Worm (Caenorhabditis elegans) whole organism, late embryonic: ENCODE data around the gene srsx-31.

ENCODE experiments used
- C08G9.2 ChIP-seq: sonication (generic microtip); optimal IDR thresholded peaks from 2 replicates; lab custom pipeline; 2016; ENCODE audit warnings: mild to moderate bottlenecking, missing genetic modification characterization, moderate library complexity, missing compliant biosample characterization
- C38D4.7 ChIP-seq: fragments of 200-800 bp; sonication (Bioruptor generic); optimal IDR thresholded peaks from 2 replicates; lab custom pipeline; 2018; ENCODE audit warnings: mild to moderate bottlenecking, missing genetic modification characterization, moderate library complexity, missing compliant biosample characterization
- K09A11.1 ChIP-seq: sonication (generic microtip); optimal IDR thresholded peaks from 2 replicates; lab custom pipeline; 2017; ENCODE audit warnings: antibody characterized with exemption, mild to moderate bottlenecking, missing genetic modification characterization, missing compliant biosample characterization; ENCODE audit not compliant: insufficient read depth
- Y22D7AL.16 ChIP-seq: sonication (generic microtip); optimal IDR thresholded peaks from 2 replicates; lab custom pipeline; 2016; ENCODE audit warnings: missing genetic modification characterization, missing compliant biosample characterization
- ceh-18 ChIP-seq: sonication (generic microtip); optimal IDR thresholded peaks from 2 replicates; lab custom pipeline; 2016; ENCODE audit warnings: missing genetic modification characterization, missing compliant biosample characterization
- ceh-2 ChIP-seq: sonication (generic microtip); optimal IDR thresholded peaks from 2 replicates; lab custom pipeline; 2016; ENCODE audit warnings: missing genotype, missing genetic modification characterization, missing compliant biosample characterization
- ceh-22 ChIP-seq: sonication (generic microtip); optimal IDR thresholded peaks from 2 replicates; lab custom pipeline; 2017; ENCODE audit warnings: missing biosample characterization, missing genetic modification characterization
- ceh-24 ChIP-seq: sonication (generic microtip); optimal IDR thresholded peaks from 2 replicates; lab custom pipeline; 2016; ENCODE audit warnings: mild to moderate bottlenecking, missing genetic modification characterization, missing compliant biosample characterization
- ceh-30 ChIP-seq: fragments of 150-350 bp; optimal IDR thresholded peaks from 2 replicates; lab custom pipeline; 2014; ENCODE audit warnings: missing biosample characterization, missing genetic modification characterization
- ceh-31 ChIP-seq: sonication (generic microtip); optimal IDR thresholded peaks from 2 replicates; lab custom pipeline; 2016; ENCODE audit warnings: missing genetic modification characterization, missing compliant biosample characterization
- ceh-45 ChIP-seq: fragments of 200-800 bp; sonication (Bioruptor generic); IDR thresholded peaks from 2 replicates; pipeline ENCODE4 v1.3.6; 2022; ENCODE audit warnings: missing genetic modification reagents, missing genetic modification characterization, missing compliant biosample characterization
- ceh-48 ChIP-seq: sonication (generic microtip); optimal IDR thresholded peaks from 2 replicates; lab custom pipeline; 2016; ENCODE audit warnings: missing genetic modification characterization, inconsistent platforms, missing compliant biosample characterization
- ceh-6 ChIP-seq: fragments of 200-800 bp; sonication (Bioruptor generic); optimal IDR thresholded peaks from 2 replicates; lab custom pipeline; 2018; ENCODE audit warnings: mild to moderate bottlenecking, missing genetic modification characterization, missing compliant biosample characterization
- ceh-9 ChIP-seq: sonication (generic microtip); optimal IDR thresholded peaks from 2 replicates; lab custom pipeline; 2016; ENCODE audit warnings: mild to moderate bottlenecking, missing genetic modification characterization, inconsistent platforms, missing compliant biosample characterization
- che-1 ChIP-seq: sonication (generic microtip); optimal IDR thresholded peaks from 2 replicates; lab custom pipeline; 2016; ENCODE audit warnings: mild to moderate bottlenecking, missing genetic modification characterization, missing compliant biosample characterization
- dmd-4 ChIP-seq: sonication (generic microtip); optimal IDR thresholded peaks from 2 replicates; lab custom pipeline; 2016; ENCODE audit warnings: borderline replicate concordance, missing genetic modification characterization, missing compliant biosample characterization
- fkh-10 ChIP-seq: fragments of 150-350 bp; optimal IDR thresholded peaks from 2 replicates; lab custom pipeline; 2014; ENCODE audit warnings: missing biosample characterization, missing genetic modification reagents, missing genetic modification characterization
- fkh-6 ChIP-seq: sonication (generic microtip); optimal IDR thresholded peaks from 2 replicates; lab custom pipeline; 2016; ENCODE audit warnings: missing genetic modification characterization, missing compliant biosample characterization
- hlh-13 ChIP-seq: fragments of 200-800 bp; sonication (Bioruptor generic); optimal IDR thresholded peaks from 2 replicates; lab custom pipeline; 2018; ENCODE audit warnings: mild to moderate bottlenecking, missing genetic modification characterization, missing compliant biosample characterization
- hlh-15 ChIP-seq: sonication (generic microtip); optimal IDR thresholded peaks from 2 replicates; lab custom pipeline; 2016; ENCODE audit warnings: missing genetic modification characterization, missing compliant biosample characterization
- hlh-30 ChIP-seq: sonication (generic microtip); optimal IDR thresholded peaks from 2 replicates; lab custom pipeline; 2017; ENCODE audit warnings: antibody characterized with exemption, missing genetic modification characterization, missing compliant biosample characterization; ENCODE audit not compliant: insufficient read depth
- lin-11 ChIP-seq: fragments of 200-800 bp; sonication (Bioruptor generic); optimal IDR thresholded peaks from 2 replicates; lab custom pipeline; 2018; ENCODE audit warnings: mild to moderate bottlenecking, missing genetic modification characterization, missing compliant biosample characterization
- mec-3 ChIP-seq: sonication (generic microtip); optimal IDR thresholded peaks from 2 replicates; lab custom pipeline; 2016; ENCODE audit warnings: borderline replicate concordance, missing genetic modification characterization, missing compliant biosample characterization
- nhr-11 ChIP-seq: fragments of 150-350 bp; optimal IDR thresholded peaks from 2 replicates; lab custom pipeline; 2014; ENCODE audit warnings: missing biosample characterization, missing genetic modification characterization
- npax-4 ChIP-seq: sonication (generic microtip); optimal IDR thresholded peaks from 2 replicates; lab custom pipeline; 2016; ENCODE audit warnings: missing genetic modification characterization, missing compliant biosample characterization
- odd-2 ChIP-seq: sonication (generic microtip); optimal IDR thresholded peaks from 2 replicates; lab custom pipeline; 2017; ENCODE audit warnings: antibody characterized with exemption, mild to moderate bottlenecking, missing genetic modification characterization, missing compliant biosample characterization
- pag-3 ChIP-seq: sonication (generic microtip); optimal IDR thresholded peaks from 2 replicates; lab custom pipeline; 2016; ENCODE audit warnings: missing compliant biosample characterization, missing genetic modification characterization, borderline replicate concordance
- pax-1 ChIP-seq: fragments of 150-350 bp; optimal IDR thresholded peaks from 2 replicates; lab custom pipeline; 2014; ENCODE audit warnings: missing biosample characterization, missing genetic modification characterization
- pha-2 ChIP-seq: sonication (generic microtip); optimal IDR thresholded peaks from 2 replicates; lab custom pipeline; 2017; ENCODE audit warnings: mild to moderate bottlenecking, missing genetic modification characterization, missing compliant biosample characterization
- pha-4 ChIP-seq: fragments of 150-350 bp; optimal IDR thresholded peaks from 2 replicates; lab custom pipeline; 2018; ENCODE audit warnings: missing biosample characterization, missing genetic modification reagents, missing genetic modification characterization
- pqm-1 ChIP-seq: sonication (generic microtip); optimal IDR thresholded peaks from 2 replicates; lab custom pipeline; 2016; ENCODE audit warnings: missing genetic modification characterization, missing compliant biosample characterization
- pros-1 ChIP-seq: fragments of 150-350 bp; optimal IDR thresholded peaks from 2 replicates; lab custom pipeline; 2014; ENCODE audit warnings: missing biosample characterization, missing genetic modification reagents, missing genetic modification characterization
- ref-2 ChIP-seq: sonication (generic microtip); optimal IDR thresholded peaks from 2 replicates; lab custom pipeline; 2016; ENCODE audit warnings: missing genetic modification characterization, missing compliant biosample characterization
- rnt-1 ChIP-seq: sonication (generic microtip); optimal IDR thresholded peaks from 2 replicates; lab custom pipeline; 2016; ENCODE audit warnings: missing genetic modification characterization, missing compliant biosample characterization
- sox-4 ChIP-seq: sonication (generic microtip); optimal IDR thresholded peaks from 2 replicates; lab custom pipeline; 2017; ENCODE audit warnings: mild to moderate bottlenecking, missing genetic modification characterization, inconsistent platforms, missing compliant biosample characterization
- syd-9 ChIP-seq: sonication (generic microtip); optimal IDR thresholded peaks from 2 replicates; lab custom pipeline; 2016; ENCODE audit warnings: mild to moderate bottlenecking, missing genetic modification characterization, moderate library complexity, missing compliant biosample characterization
- tbx-2 ChIP-seq: sonication (generic microtip); optimal IDR thresholded peaks from 2 replicates; lab custom pipeline; 2016; ENCODE audit warnings: missing genetic modification characterization, missing compliant biosample characterization
- tbx-7 ChIP-seq: sonication (generic microtip); optimal IDR thresholded peaks from 2 replicates; lab custom pipeline; 2016; ENCODE audit warnings: missing genotype, missing genetic modification characterization, missing compliant biosample characterization
- ttx-3 ChIP-seq: sonication (generic microtip); optimal IDR thresholded peaks from 2 replicates; lab custom pipeline; 2016; ENCODE audit warnings: missing genetic modification reagents, missing genetic modification characterization, missing compliant biosample characterization
- unc-55 ChIP-seq: sonication (generic microtip); optimal IDR thresholded peaks from 2 replicates; lab custom pipeline; 2017; ENCODE audit warnings: missing biosample characterization, missing genetic modification reagents, missing genetic modification characterization
- unc-86 ChIP-seq: sonication (generic microtip); optimal IDR thresholded peaks from 2 replicates; lab custom pipeline; 2016; ENCODE audit warnings: missing genetic modification characterization, missing compliant biosample characterization

srsx-31 gene

ce11 chrV:11228653-11229173, 26.2 kb downstream of the srsx-31 start, which contains the start of gene pqn-70 (continued):
- peak; percentile 68 for TF ChIP-seq C08G9.2 (tag; lab: Kevin White, UChicago)
- no peak for TF ChIP-seq Y22D7AL.16 (tag; lab: Kevin White, UChicago)
- no peak for TF ChIP-seq che-1 (tag; lab: Kevin White, UChicago)
- TF ChIP-seq odd-2 = no peak
- TF ChIP-seq ceh-2 (tag; lab: Kevin White, UChicago) = peak; percentile 66
- peak; percentile 94 for TF ChIP-seq hlh-30
- no peak for TF ChIP-seq hlh-13 (GFP tag; lab: Kevin White, UChicago)
- TF ChIP-seq tbx-2 (tag; lab: Kevin White, UChicago) = peak; percentile 79
- TF ChIP-seq pha-2 (tag; lab: Kevin White, UChicago) = no peak
- TF ChIP-seq lin-11 = no peak
- peak; percentile 39 for TF ChIP-seq rnt-1 (tag; lab: Kevin White, UChicago)
- TF ChIP-seq ttx-3 (tag; lab: Kevin White, UChicago) = no peak
- TF ChIP-seq ref-2 (tag; lab: Kevin White, UChicago) = peak; percentile 74
- TF ChIP-seq fkh-10 (GFP tag; lab: Kevin White, UChicago) = no peak
- peak; percentile 9 for TF ChIP-seq pros-1 (tag; lab: Kevin White, UChicago)
- no peak for TF ChIP-seq ceh-9
- TF ChIP-seq pha-4 (tag; lab: Kevin White, UChicago) = no peak
- no peak for TF ChIP-seq unc-86
- peak; percentile 10 for TF ChIP-seq dmd-4 (tag; lab: Kevin White, UChicago)

ce11 chrV:11225981-11226380, 28.9 kb downstream of the srsx-31 start, which contains the start of gene bgal-1:
Gene bgal-1, minus strand, starts transcription at chrV:11226018.
- TF ChIP-seq unc-55 = peak; percentile 81
- TF ChIP-seq pha-4 (tag; lab: Kevin White, UChicago) = no peak
- TF ChIP-seq, all 69 proteins: peak for 1

ce11 chrV:11223698-11224097, 31.2 kb downstream of the srsx-31 start:
- no peak for TF ChIP-seq sox-4 (tag; lab: Kevin White, UChicago)
- no peak for TF ChIP-seq ceh-45 (GFP tag; lab: Robert Waterston, UW)
- no peak for TF ChIP-seq npax-4 (tag; lab: Kevin White, UChicago)
- no peak for TF ChIP-seq C38D4.7 (GFP tag; lab: Kevin White, UChicago)
- no peak for TF ChIP-seq ceh-22
- TF ChIP-seq ceh-31 (tag; lab: Kevin White, UChicago) = no peak
- TF ChIP-seq syd-9 (tag; lab: Kevin White, UChicago) = no peak
- no peak for TF ChIP-seq ceh-24 (tag; lab: Kevin White, UChicago)
- no peak for TF ChIP-seq C08G9.2 (tag; lab: Kevin White, UChicago)
- TF ChIP-seq che-1 (tag; lab: Kevin White, UChicago) = no peak
- TF ChIP-seq ttx-3 (tag; lab: Kevin White, UChicago) = no peak
- TF ChIP-seq pqm-1 (tag; lab: Kevin White, UChicago) = no peak

ce11 chrV:11220936-11221335, 33.9 kb downstream of the srsx-31 start, which contains the start of gene T19B10.2:
Gene T19B10.2, plus strand, starts transcription at chrV:11221302.
- TF ChIP-seq syd-9 (tag; lab: Kevin White, UChicago) (no peak), sox-4 (tag; lab: Kevin White, UChicago) (no peak), dmd-4 (tag; lab: Kevin White, UChicago) (no peak), fkh-6 (no peak), K09A11.1 (tag; lab: Kevin White, UChicago) (no peak), ceh-18 (tag; lab: Kevin White, UChicago) (no peak), pax-1 (tag; lab: Kevin White, UChicago) (no peak), tbx-7 (no peak), pha-4 (tag; lab: Kevin White, UChicago) (no peak), ceh-6 (no peak), hlh-15 (tag; lab: Kevin White, UChicago) (no peak), ceh-30 (tag; lab: Kevin White, UChicago) (no peak), pag-3 (tag; lab: Kevin White, UChicago) (no peak), ceh-48 (no peak), ceh-45 (GFP tag; lab: Robert Waterston, UW) (no peak), fkh-10 (GFP tag; lab: Kevin White, UChicago) (no peak), mec-3 (no peak), nhr-11 (tag; lab: Kevin White, UChicago) (no peak)
- TF ChIP-seq, all 69 proteins: peak for 0
